Fruit fly (Drosophila melanogaster) whole organism, embryonic: ENCODE measurements around the gene CG5910.

Experiments
- CG10431 ChIP-seq: fragments of 200-800 bp; sonication (Bioruptor generic); optimal IDR thresholded peaks from 3 replicates; lab custom pipeline; 2018; ENCODE audit warnings: missing biosample characterization, mild to moderate bottlenecking, missing genetic modification characterization
- CG10979 ChIP-seq: fragments of 200-800 bp; sonication (Bioruptor generic); optimal IDR thresholded peaks from 2 replicates; lab custom pipeline; 2018; ENCODE audit warnings: missing biosample characterization, mild to moderate bottlenecking, missing genetic modification characterization, moderate library complexity
- CG12071 ChIP-seq: fragments of 200-800 bp; sonication (Bioruptor generic); optimal IDR thresholded peaks from 3 replicates; lab custom pipeline; 2018; ENCODE audit warnings: missing biosample characterization, mild to moderate bottlenecking, missing genetic modification characterization
- CG14860 ChIP-seq: fragments of 200-800 bp; sonication (Bioruptor generic); IDR thresholded peaks from 3 replicates; pipeline ENCODE4 v1.3.6; 2022; ENCODE audit warnings: missing biosample characterization, missing genetic modification characterization; ENCODE audit not compliant: partially characterized antibody
- CG15514 ChIP-seq: fragments of 200-800 bp; sonication (Bioruptor generic); optimal IDR thresholded peaks from 3 replicates; lab custom pipeline; 2017; ENCODE audit warnings: missing biosample characterization, missing genetic modification characterization, mild to moderate bottlenecking, moderate library complexity, missing genetic modification reagents
- CG16815 ChIP-seq: fragments of 200-800 bp; sonication (Bioruptor generic); optimal IDR thresholded peaks from 3 replicates; lab custom pipeline; 2017; ENCODE audit warnings: missing biosample characterization, mild to moderate bottlenecking, missing genetic modification characterization
- CG18262 ChIP-seq: fragments of 200-800 bp; optimal IDR thresholded peaks from 3 replicates; lab custom pipeline; 2019; ENCODE audit warnings: missing biosample characterization, mild to moderate bottlenecking, missing genetic modification characterization, moderate library complexity
- CG1832 ChIP-seq: fragments of 200-800 bp; sonication (Bioruptor generic); optimal IDR thresholded peaks from 2 replicates; lab custom pipeline; 2017; ENCODE audit warnings: missing biosample characterization, mild to moderate bottlenecking, missing genetic modification characterization, inconsistent platforms
- CG2678 ChIP-seq: fragments of 200-800 bp; sonication (Bioruptor generic); optimal IDR thresholded peaks from 3 replicates; lab custom pipeline; 2019; ENCODE audit warnings: missing biosample characterization, mild to moderate bottlenecking, missing genetic modification characterization, moderate library complexity
- CG3065 ChIP-seq: fragments of 200-800 bp; sonication (Bioruptor generic); optimal IDR thresholded peaks from 2 replicates; lab custom pipeline; 2016; ENCODE audit warnings: missing biosample characterization, missing genetic modification characterization
- CG32532 ChIP-seq: fragments of 200-800 bp; sonication (Bioruptor generic); IDR thresholded peaks from 2 replicates; pipeline ENCODE4 v1.3.6; 2022; ENCODE audit warnings: missing biosample characterization, missing genetic modification characterization
- CG32772 ChIP-seq: fragments of 200-800 bp; sonication (Bioruptor generic); IDR thresholded peaks from 2 replicates; pipeline ENCODE4 v1.3.6; 2022; ENCODE audit warnings: missing biosample characterization, missing genetic modification characterization
- CG33557 ChIP-seq: fragments of 200-800 bp; sonication (Bioruptor generic); optimal IDR thresholded peaks from 2 replicates; lab custom pipeline; 2019; ENCODE audit warnings: missing biosample characterization, mild to moderate bottlenecking, missing genetic modification characterization, moderate library complexity
- CG3847 ChIP-seq: fragments of 200-800 bp; sonication (Bioruptor generic); IDR thresholded peaks from 2 replicates; pipeline ENCODE4 v1.3.6; 2022; ENCODE audit warnings: missing biosample characterization, missing genetic modification characterization
- CG43689 ChIP-seq: fragments of 200-800 bp; sonication (Bioruptor generic); IDR thresholded peaks from 2 replicates; pipeline ENCODE4 v1.3.6; 2022; ENCODE audit warnings: missing biosample characterization, missing genetic modification characterization
- CG6791 ChIP-seq: fragments of 200-800 bp; sonication (Bioruptor generic); IDR thresholded peaks from 3 replicates; pipeline ENCODE4 v1.3.6; 2022; ENCODE audit warnings: missing biosample characterization, missing genetic modification characterization; ENCODE audit not compliant: partially characterized antibody
- CG6813 ChIP-seq: fragments of 200-800 bp; sonication (Bioruptor generic); optimal IDR thresholded peaks from 2 replicates; lab custom pipeline; 2017; ENCODE audit warnings: missing biosample characterization, missing genetic modification characterization, mild to moderate bottlenecking, moderate library complexity, missing genetic modification reagents
- CG7372 ChIP-seq: fragments of 200-800 bp; sonication (Bioruptor generic); IDR thresholded peaks from 2 replicates; pipeline ENCODE4 v1.3.6; 2022; ENCODE audit warnings: missing biosample characterization, missing genetic modification characterization
- CG7963 ChIP-seq: fragments of 200-800 bp; sonication (Bioruptor generic); IDR thresholded peaks from 3 replicates; pipeline ENCODE4 v1.3.6; 2022; ENCODE audit warnings: missing biosample characterization, missing genetic modification characterization; ENCODE audit not compliant: partially characterized antibody
- CG8290 ChIP-seq, 3 experiments: fragments of 200-800 bp; sonication (Bioruptor generic); optimal IDR thresholded peaks; 2 replicates each; lab custom pipeline; 2016 to 2019; ENCODE audit warnings: missing biosample characterization in 3 of 3, missing genetic modification characterization in 3 of 3, mild to moderate bottlenecking in 2 of 3, moderate library complexity in 1 of 3
- CG8388 ChIP-seq: fragments of 200-800 bp; sonication (Bioruptor generic); optimal IDR thresholded peaks from 2 replicates; lab custom pipeline; 2019; ENCODE audit warnings: missing biosample characterization, mild to moderate bottlenecking, missing genetic modification characterization, moderate library complexity
- CG9437 ChIP-seq: fragments of 200-800 bp; sonication (Bioruptor generic); optimal IDR thresholded peaks from 2 replicates; lab custom pipeline; 2018; ENCODE audit warnings: missing biosample characterization, mild to moderate bottlenecking, missing genetic modification characterization
- CTCF ChIP-seq: fragments of 200-800 bp; sonication (Bioruptor generic); optimal IDR thresholded peaks from 2 replicates; lab custom pipeline; 2017; ENCODE audit warnings: missing biosample characterization, mild to moderate bottlenecking, missing genetic modification characterization, moderate library complexity
- Chrac-16 ChIP-seq: fragments of 200-800 bp; sonication (Bioruptor generic); optimal IDR thresholded peaks from 3 replicates; lab custom pipeline; 2016; ENCODE audit warnings: missing biosample characterization, missing genetic modification characterization
- Dbx ChIP-seq: fragments of 200-800 bp; sonication (Bioruptor generic); IDR thresholded peaks from 3 replicates; pipeline ENCODE4 v1.3.6; 2022; ENCODE audit warnings: missing biosample characterization, missing genetic modification characterization
- E2f2 ChIP-seq: fragments of 200-800 bp; sonication (Bioruptor generic); IDR thresholded peaks from 2 replicates; pipeline ENCODE4 v1.3.6; 2022; ENCODE audit warnings: missing biosample characterization, missing genetic modification characterization
- Hand ChIP-seq: fragments of 200-800 bp; sonication (Bioruptor generic); optimal IDR thresholded peaks from 2 replicates; lab custom pipeline; 2017; ENCODE audit warnings: mild to moderate bottlenecking, missing biosample characterization, missing genetic modification reagents, missing genetic modification characterization
- Hr78 ChIP-seq, 2 experiments: fragments of 200-800 bp in 1 of 2; fragments of >200 bp in 1 of 2; sonication (Bioruptor generic) in 1 of 2; optimal IDR thresholded peaks; 2 replicates each; lab custom pipeline; 2017 to 2019; ENCODE audit warnings: missing biosample characterization in 2 of 2, missing genetic modification characterization in 2 of 2, mild to moderate bottlenecking in 1 of 2, moderate library complexity in 1 of 2
- Mrtf ChIP-seq: fragments of 200-800 bp; sonication (Bioruptor generic); IDR thresholded peaks from 3 replicates; pipeline ENCODE4 v1.3.6; 2022; ENCODE audit warnings: missing biosample characterization, missing genetic modification characterization
- Nf-YB ChIP-seq: fragments of 200-800 bp; sonication (Bioruptor generic); optimal IDR thresholded peaks from 3 replicates; lab custom pipeline; 2019; ENCODE audit warnings: missing biosample characterization, mild to moderate bottlenecking, missing genetic modification characterization, moderate library complexity
- Opbp ChIP-seq: fragments of 200-800 bp; sonication (Bioruptor generic); IDR thresholded peaks from 3 replicates; pipeline ENCODE4 v1.3.6; 2022; ENCODE audit warnings: missing biosample characterization, missing genetic modification characterization; ENCODE audit not compliant: partially characterized antibody
- YL-1 ChIP-seq: fragments of 200-800 bp; sonication (Bioruptor generic); optimal IDR thresholded peaks from 3 replicates; lab custom pipeline; 2017; ENCODE audit warnings: missing biosample characterization, mild to moderate bottlenecking, missing genetic modification characterization
- amos ChIP-seq: fragments of 200-800 bp; sonication (Bioruptor generic); IDR thresholded peaks from 2 replicates; pipeline ENCODE4 v1.3.6; 2022; ENCODE audit warnings: missing biosample characterization, missing genetic modification characterization; ENCODE audit not compliant: partially characterized antibody
- ara ChIP-seq: fragments of 200-800 bp; sonication (Bioruptor generic); IDR thresholded peaks from 2 replicates; pipeline ENCODE4 v1.3.6; 2022; ENCODE audit warnings: missing biosample characterization, missing genetic modification characterization
- bigmax ChIP-seq: fragments of 200-800 bp; sonication (Bioruptor generic); optimal IDR thresholded peaks from 2 replicates; lab custom pipeline; 2018; ENCODE audit warnings: missing biosample characterization, mild to moderate bottlenecking, missing genetic modification characterization
- cwo ChIP-seq: fragments of 200-800 bp; sonication (Bioruptor generic); optimal IDR thresholded peaks from 3 replicates; lab custom pipeline; 2017; ENCODE audit warnings: missing biosample characterization, missing genetic modification characterization, mild to moderate bottlenecking, moderate library complexity, missing genetic modification reagents
- gt ChIP-seq: fragments of 200-800 bp; sonication (Bioruptor generic); IDR thresholded peaks from 2 replicates; pipeline ENCODE4 v1.3.6; 2022; ENCODE audit warnings: missing biosample characterization, missing genetic modification characterization
- knrl ChIP-seq: fragments of 200-800 bp; sonication (Bioruptor generic); IDR thresholded peaks from 3 replicates; pipeline ENCODE4 v1.3.6; 2022; ENCODE audit warnings: missing biosample characterization, missing genetic modification characterization; ENCODE audit not compliant: partially characterized antibody
- nerfin-1 ChIP-seq: fragments of 200-800 bp; sonication (Bioruptor generic); optimal IDR thresholded peaks from 3 replicates; lab custom pipeline; 2019; ENCODE audit warnings: missing biosample characterization, mild to moderate bottlenecking, missing genetic modification characterization, moderate library complexity
- otp ChIP-seq: fragments of 200-800 bp; sonication (Bioruptor generic); IDR thresholded peaks from 3 replicates; pipeline ENCODE4, ENCODE4 v1.3.6; 2022; ENCODE audit warnings: missing biosample characterization, missing genetic modification characterization
- pfk ChIP-seq: fragments of 200-800 bp; sonication (Bioruptor generic); optimal IDR thresholded peaks from 2 replicates; lab custom pipeline; 2018; ENCODE audit warnings: missing biosample characterization, mild to moderate bottlenecking, missing genetic modification characterization, moderate library complexity
- phol ChIP-seq: fragments of 200-800 bp; sonication (Bioruptor generic); optimal IDR thresholded peaks from 3 replicates; lab custom pipeline; 2018; ENCODE audit warnings: missing biosample characterization, mild to moderate bottlenecking, missing genetic modification characterization, moderate library complexity
- slbo ChIP-seq: fragments of 200-800 bp; sonication (Bioruptor generic); IDR thresholded peaks from 2 replicates; pipeline ENCODE4 v1.3.6; 2022; ENCODE audit warnings: missing biosample characterization, missing genetic modification characterization
- stc ChIP-seq: fragments of 200-800 bp; sonication (Bioruptor generic); IDR thresholded peaks from 2 replicates; pipeline ENCODE4 v1.3.6; 2022; ENCODE audit warnings: missing biosample characterization, missing genetic modification characterization
- vfl ChIP-seq: fragments of 200-800 bp; sonication (Bioruptor generic); optimal IDR thresholded peaks from 2 replicates; lab custom pipeline; 2016; ENCODE audit warnings: missing biosample characterization, missing genetic modification characterization

Gene CG5910

dm6 chr3L:20497124-20497996, 55.1 kb downstream of the CG5910 start, which contains the start of gene CG32425 (continued):
- TF ChIP-seq CG18262 (tag; lab: Kevin White, UChicago) = peak; percentile 17
- TF ChIP-seq E2f2 (GFP tag; lab: Robert Waterston, UW) = peak; percentile 51
- TF ChIP-seq CG8290 (GFP tag; optimal IDR thresholded peaks at IDR 0.05; lab: Kevin White, UChicago) = no peak
- TF ChIP-seq CG8290 (tag; optimal IDR thresholded peaks at IDR 0.05; lab: Kevin White, UChicago) = peak in 1 of 2 experiments; percentile 1
- no peak for TF ChIP-seq CG32772 (GFP tag; lab: Robert Waterston, UW)
- peak; percentile 27 for TF ChIP-seq bigmax (GFP tag; lab: Kevin White, UChicago)
- peak; percentile 38; the same call in 1 of the 3 replicates for TF ChIP-seq Dbx (GFP tag; lab: Robert Waterston, UW)
- TF ChIP-seq pfk (GFP tag; lab: Kevin White, UChicago) = no peak
- peak; percentile 91 for TF ChIP-seq CG15514 (GFP tag; lab: Kevin White, UChicago)
- peak; percentile 23; the same call in 1 of the 2 replicates for TF ChIP-seq CG3847
- no peak for TF ChIP-seq CG14860 (GFP tag; lab: Robert Waterston, UW)
- peak; percentile 45; the same call in 1 of the 2 replicates for TF ChIP-seq slbo (GFP tag; lab: Robert Waterston, UW)

dm6 chr3L:20498204-20498603, 56.0 kb downstream of the CG5910 start:
- no peak for TF ChIP-seq nerfin-1
- 0 out of 3 replicates have a peak, but pooled peaks have one; percentile 16 for TF ChIP-seq Opbp (GFP tag; lab: Robert Waterston, UW)
- no peak for TF ChIP-seq CG16815 (GFP tag; lab: Kevin White, UChicago)
- TF ChIP-seq CG43689 (GFP tag; lab: Robert Waterston, UW) = no peak
- 0 out of 2 replicates have a peak, but pooled peaks have one; percentile 19 for TF ChIP-seq gt
- no peak for TF ChIP-seq Hr78 (GFP tag; optimal IDR thresholded peaks at IDR 0.05; lab: Kevin White, UChicago)
- TF ChIP-seq CG1832 (GFP tag; lab: Kevin White, UChicago) = no peak
- no peak for TF ChIP-seq bigmax (GFP tag; lab: Kevin White, UChicago)
- no peak for TF ChIP-seq Hand (GFP tag; lab: Kevin White, UChicago)
- no peak for TF ChIP-seq knrl (GFP tag; lab: Robert Waterston, UW)
- TF ChIP-seq vfl = no peak
- no peak for TF ChIP-seq CG7963
- TF ChIP-seq CG2678 = no peak
- no peak for TF ChIP-seq ara (GFP tag; lab: Robert Waterston, UW)
- no peak for TF ChIP-seq Nf-YB
- no peak for TF ChIP-seq CG6813 (GFP tag; lab: Kevin White, UChicago)
- TF ChIP-seq CG10979 (tag; lab: Kevin White, UChicago) = peak; percentile 80
- TF ChIP-seq stc = peak; percentile 24; the same call in 1 of the 2 replicates
- TF ChIP-seq CG32532 (GFP tag; lab: Robert Waterston, UW) = 0 out of 2 replicates have a peak, but pooled peaks have one; percentile 5
- no peak for TF ChIP-seq cwo (GFP tag; lab: Kevin White, UChicago)
- TF ChIP-seq CG12071 (GFP tag; lab: Kevin White, UChicago) = no peak
- TF ChIP-seq phol = no peak
- TF ChIP-seq CG6791 (GFP tag; lab: Robert Waterston, UW) = 0 out of 3 replicates have a peak, but pooled peaks have one; percentile 24
- no peak for TF ChIP-seq CG33557 (GFP tag; lab: Kevin White, UChicago)
- no peak for TF ChIP-seq CG9437 (GFP tag; lab: Kevin White, UChicago)
- no peak for TF ChIP-seq YL-1
- no peak for TF ChIP-seq Chrac-16 (GFP tag; lab: Kevin White, UChicago)
- TF ChIP-seq CG3065 (GFP tag; lab: Kevin White, UChicago) = peak; percentile 60
- no peak for TF ChIP-seq CG10431
- TF ChIP-seq CG7372 = no peak
- TF ChIP-seq otp (GFP tag; lab: Robert Waterston, UW) = 0 out of 3 replicates have a peak, but pooled peaks have one; percentile 30
- no peak for TF ChIP-seq Mrtf
- TF ChIP-seq CTCF = peak; percentile 87
- TF ChIP-seq amos (GFP tag; lab: Robert Waterston, UW) = 0 out of 2 replicates have a peak, but pooled peaks have one; percentile 19
- no peak for TF ChIP-seq CG8388 (GFP tag; lab: Kevin White, UChicago)
